Worm (Caenorhabditis elegans): ENCODE results near the gene T15H9.4.

The T15H9.4 gene

DNA sequence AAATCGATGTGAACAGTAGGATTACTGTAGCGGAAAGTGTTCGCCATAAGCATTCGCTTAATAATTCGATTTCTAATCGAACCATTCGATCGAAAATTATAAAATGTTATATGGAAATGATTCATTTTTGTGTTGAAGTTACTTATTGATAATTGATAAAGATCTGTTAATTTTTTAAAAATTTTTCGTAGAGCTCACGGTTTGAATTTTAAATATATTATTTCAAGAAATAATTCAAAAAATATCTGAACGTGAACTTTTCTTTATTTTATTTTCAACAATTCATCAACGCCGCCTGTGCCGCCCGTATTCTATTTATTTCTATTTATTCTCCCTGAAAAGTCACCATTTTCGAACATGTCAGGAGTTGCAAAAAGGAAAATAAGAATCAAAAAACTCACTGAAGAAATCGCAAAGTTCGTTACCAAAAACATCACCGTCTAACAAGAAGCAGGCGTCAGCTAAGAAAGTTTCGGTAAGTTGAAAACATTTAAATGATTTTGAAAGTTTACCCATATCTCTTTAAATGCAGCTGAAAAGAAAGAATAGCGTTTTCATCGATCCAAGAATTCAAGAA is at the start of gene T15H9.4, which contains the start of gene T15H9.5:
TSS of gene T15H9.4 (plus strand) at position 527 of the 577 bp plus-strand sequence.
TSS of gene T15H9.5 (minus strand) at position 101 of the 577 bp plus-strand sequence.
- TF ChIP-seq xbp-1 (tag; optimal IDR thresholded peaks at IDR 0.05) (no peak), fkh-4 (tag; optimal IDR thresholded peaks at IDR 0.05; ENCODE audit: borderline replicate concordance) (no peak), tbx-2 (tag; optimal IDR thresholded peaks at IDR 0.05) (no peak), unc-86 (tag; optimal IDR thresholded peaks at IDR 0.05) (no peak), elt-2 (tag; optimal IDR thresholded peaks at IDR 0.05) (no peak), unc-30 (tag; optimal IDR thresholded peaks at IDR 0.05) (no peak)

DNA sequence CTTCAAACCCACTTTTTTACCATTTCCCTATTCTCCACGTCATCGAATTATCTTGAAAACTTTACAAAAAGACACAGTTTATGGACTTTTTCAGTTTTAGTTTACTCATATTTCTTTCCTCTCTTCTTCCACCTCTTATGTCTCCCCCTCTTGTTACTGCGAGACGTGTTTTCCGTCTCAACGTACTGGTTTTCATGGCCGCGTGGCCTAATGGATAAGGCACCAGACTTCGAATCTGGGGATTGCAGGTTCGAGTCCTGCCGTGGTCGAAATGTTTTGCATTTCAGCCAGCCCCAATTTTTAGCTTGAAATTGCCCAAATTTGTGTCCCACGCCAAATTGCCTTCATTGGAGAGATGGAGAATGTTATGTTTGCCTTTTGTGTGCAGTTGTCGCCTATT is 45.6 kb upstream of the T15H9.4 start:
- TF ChIP-seq alr-1 (tag; optimal IDR thresholded peaks at IDR 0.05; ENCODE audit: borderline replicate concordance), result no peak
- TF ChIP-seq jun-1 (tag; optimal IDR thresholded peaks at IDR 0.05), result peak; percentile 6
- peak; percentile 50 for TF ChIP-seq lin-14 (GFP tag; optimal IDR thresholded peaks at IDR 0.05)
- TF ChIP-seq efl-3 (GFP tag; optimal IDR thresholded peaks at IDR 0.05), result no peak
- no peak for TF ChIP-seq mab-9 (GFP tag; IDR thresholded peaks at IDR 0.05)
- TF ChIP-seq C16A3.4 (tag; optimal IDR thresholded peaks at IDR 0.05), result peak; percentile 61
- TF ChIP-seq nhr-71 (tag; optimal IDR thresholded peaks at IDR 0.05), result peak; percentile 55
- TF ChIP-seq fkh-10 (GFP tag; optimal IDR thresholded peaks at IDR 0.05), result no peak
- TF ChIP-seq nhr-77 (tag; optimal IDR thresholded peaks at IDR 0.05), result peak; percentile 17
- TF ChIP-seq zip-4 (GFP tag; optimal IDR thresholded peaks at IDR 0.05), result no peak
- TF ChIP-seq elt-3 (tag; optimal IDR thresholded peaks at IDR 0.05), result peak in 1 of 6 experiments; percentile 17
- peak; percentile 53 for TF ChIP-seq snu-23 (GFP tag; optimal IDR thresholded peaks at IDR 0.05)
- no peak for TF ChIP-seq snpc-4 (tag; optimal IDR thresholded peaks at IDR 0.05)
- peak; percentile 36 for TF ChIP-seq mep-1 (tag; optimal IDR thresholded peaks at IDR 0.05)
- TF ChIP-seq efl-1 (optimal IDR thresholded peaks at IDR 0.05), result peak; percentile 21 to 28
- TF ChIP-seq efl-1 (GFP tag; optimal IDR thresholded peaks at IDR 0.05 in 1 of 2), result peak; percentile 4 to 95
- no peak for TF ChIP-seq isw-1 (GFP tag; IDR thresholded peaks at IDR 0.05)
- TF ChIP-seq lin-35 (GFP tag; optimal IDR thresholded peaks at IDR 0.05), result peak; percentile 11 to 54
- TF ChIP-seq lin-13 (GFP tag; optimal IDR thresholded peaks at IDR 0.05), result peak; percentile 7
- peak in 1 of 3 experiments; percentile 12 for TF ChIP-seq ceh-82 (tag; optimal IDR thresholded peaks at IDR 0.05)
- no peak for TF ChIP-seq nhr-76 (tag; optimal IDR thresholded peaks at IDR 0.05)
- TF ChIP-seq lsy-2 (tag; optimal IDR thresholded peaks at IDR 0.05), result peak; percentile 6 to 53
- no peak for TF ChIP-seq lin-15B (tag; optimal IDR thresholded peaks at IDR 0.05)
- TF ChIP-seq nhr-47 (tag; optimal IDR thresholded peaks at IDR 0.05), result peak; percentile 49
- TF ChIP-seq mef-2 (tag; optimal IDR thresholded peaks at IDR 0.05), result no peak
- TF ChIP-seq pax-3 (tag; optimal IDR thresholded peaks at IDR 0.05), result no peak
- TF ChIP-seq unc-130 (tag; optimal IDR thresholded peaks at IDR 0.05), result peak; percentile 12
- TF ChIP-seq ceh-63 (GFP tag; optimal IDR thresholded peaks at IDR 0.05), result no peak
- TF ChIP-seq nhr-90 (tag; optimal IDR thresholded peaks at IDR 0.05; ENCODE audit: poor library complexity), result no peak
- TF ChIP-seq nhr-19 (GFP tag; conservative IDR thresholded peaks at IDR 0.05), result 0 out of 2 replicates have a peak, but pooled peaks have one; percentile 25
- no peak for TF ChIP-seq hlh-4 (tag; optimal IDR thresholded peaks at IDR 0.05)
- TF ChIP-seq dpl-1 (GFP tag; optimal IDR thresholded peaks at IDR 0.05), result peak in 2 of 3 experiments; percentile 6 to 27
- TF ChIP-seq vab-15 (tag; optimal IDR thresholded peaks at IDR 0.05), result no peak
- TF ChIP-seq fkh-8 (tag; optimal IDR thresholded peaks at IDR 0.05), result peak; percentile 54
- TF ChIP-seq dsc-1 (tag; optimal IDR thresholded peaks at IDR 0.05), result peak; percentile 23
- TF ChIP-seq nhr-85 (tag), result peak; percentile 86
- no peak for TF ChIP-seq F16B12.6 (tag; optimal IDR thresholded peaks at IDR 0.05)
- no peak for TF ChIP-seq sptf-1 (tag; optimal IDR thresholded peaks at IDR 0.05)
- TF ChIP-seq swsn-7 (tag; optimal IDR thresholded peaks at IDR 0.05), result peak; percentile 26
- TF ChIP-seq aha-1 (tag; optimal IDR thresholded peaks at IDR 0.05), result no peak
- TF ChIP-seq mdl-1 (tag; optimal IDR thresholded peaks at IDR 0.05), result peak in 1 of 2 experiments; percentile 13
- peak; percentile 25 for TF ChIP-seq xbp-1 (tag; optimal IDR thresholded peaks at IDR 0.05)
- TF ChIP-seq rnt-1 (tag; optimal IDR thresholded peaks at IDR 0.05), result peak; percentile 56
- TF ChIP-seq nhr-20 (tag; optimal IDR thresholded peaks at IDR 0.05), result peak; percentile 46
